Worm (Caenorhabditis elegans): ENCODE results near the gene K08D8.6.
A peak's percentile ranks its signal among the peaks of the same experiment; 100 is the strongest.

ce11 chrIV:12903687-12904086 is 13.4 kb upstream of the K08D8.6 start:
- no peak for TF ChIP-seq Y105C5A.15 (GFP tag; IDR thresholded peaks at IDR 0.05)
- TF ChIP-seq madf-9 (GFP tag; conservative IDR thresholded peaks at IDR 0.05), result no peak
- TF ChIP-seq snpc-4 (tag; optimal IDR thresholded peaks at IDR 0.05), result no peak
- TF ChIP-seq ztf-11 (tag; optimal IDR thresholded peaks at IDR 0.05), result no peak
- no peak for TF ChIP-seq fkh-10 (GFP tag; optimal IDR thresholded peaks at IDR 0.05)
- TF ChIP-seq aly-2 (tag; optimal IDR thresholded peaks at IDR 0.05), result no peak
- no peak for TF ChIP-seq ces-1 (GFP tag; optimal IDR thresholded peaks at IDR 0.05)
- TF ChIP-seq hif-1 (tag; optimal IDR thresholded peaks at IDR 0.05), result no peak
- peak; percentile 44 for TF ChIP-seq dve-1 (tag; optimal IDR thresholded peaks at IDR 0.05; ENCODE audit: insufficient read depth)
- TF ChIP-seq ceh-28 (tag; optimal IDR thresholded peaks at IDR 0.05), result no peak
- TF ChIP-seq mdl-1 (tag; optimal IDR thresholded peaks at IDR 0.05), result no peak
- no peak for TF ChIP-seq ceh-62 (tag; optimal IDR thresholded peaks at IDR 0.05)
- TF ChIP-seq ztf-7 (tag; optimal IDR thresholded peaks at IDR 0.05), result no peak
- no peak for TF ChIP-seq lsy-2 (tag; optimal IDR thresholded peaks at IDR 0.05)
